Worm (Caenorhabditis elegans): ENCODE measurements around the gene str-262.

The str-262 gene

DNA sequence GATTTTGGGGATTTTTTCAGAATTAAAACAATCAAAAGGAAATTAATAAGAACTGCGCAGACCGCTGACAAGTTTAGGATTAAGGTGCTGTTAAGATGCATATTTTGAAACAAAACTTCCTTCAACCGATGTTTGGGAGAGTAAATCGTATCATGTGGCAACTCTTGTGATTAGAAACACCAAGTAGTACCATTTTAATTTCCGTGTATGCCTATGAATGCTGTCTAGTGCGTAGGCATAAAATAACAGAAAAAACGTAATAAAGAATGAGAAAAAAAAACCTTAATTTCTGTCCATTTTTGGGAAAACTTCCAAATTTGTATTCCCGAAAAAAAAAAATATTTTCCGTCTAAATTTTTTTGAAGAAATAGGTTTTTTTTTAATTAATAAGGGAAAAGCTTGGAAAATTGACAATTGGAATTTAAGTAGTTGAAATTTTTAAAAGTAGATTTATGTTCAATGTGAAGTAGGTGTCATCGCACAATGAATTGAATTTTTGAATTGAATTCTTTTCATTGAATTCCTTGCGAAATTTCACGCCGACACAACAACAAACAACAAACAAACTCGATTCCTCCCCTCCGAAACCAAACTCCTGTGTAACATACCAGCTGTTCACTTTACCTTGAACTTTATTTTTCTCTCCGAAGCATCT, at the start of gene str-262, which contains the start of gene srp-1:
Gene str-262 (minus strand): TSS at position 101 of the 655 bp plus-strand sequence.
Gene srp-1 (plus strand): TSS at position 605 of the 655 bp plus-strand sequence.
- TF ChIP-seq ztf-1 (GFP tag; conservative IDR thresholded peaks at IDR 0.05), result no peak
- TF ChIP-seq lin-39 (tag; optimal IDR thresholded peaks at IDR 0.05), result no peak
- no peak for TF ChIP-seq nhr-6 (tag; optimal IDR thresholded peaks at IDR 0.05)
- no peak for TF ChIP-seq lin-13 (GFP tag; optimal IDR thresholded peaks at IDR 0.05)
- TF ChIP-seq ceh-82 (tag; optimal IDR thresholded peaks at IDR 0.05), result no peak
- no peak for TF ChIP-seq ZK546.5 (tag; optimal IDR thresholded peaks at IDR 0.05)
- TF ChIP-seq gmeb-1 (tag; optimal IDR thresholded peaks at IDR 0.05), result no peak
- no peak for TF ChIP-seq blmp-1 (tag; optimal IDR thresholded peaks at IDR 0.05; ENCODE audit: insufficient read depth)
- TF ChIP-seq ama-1 (optimal IDR thresholded peaks at IDR 0.05), result no peak
- no peak for TF ChIP-seq Y55F3AM.14 (GFP tag; optimal IDR thresholded peaks at IDR 0.05)
- TF ChIP-seq dmd-4 (tag; optimal IDR thresholded peaks at IDR 0.05), result no peak
- no peak for TF ChIP-seq lsy-2 (tag; optimal IDR thresholded peaks at IDR 0.05)
- TF ChIP-seq F13H6.1 (tag; optimal IDR thresholded peaks at IDR 0.05), result no peak
- TF ChIP-seq peb-1 (tag; optimal IDR thresholded peaks at IDR 0.05), result no peak
- no peak for TF ChIP-seq nhr-129 (tag; optimal IDR thresholded peaks at IDR 0.05)
- TF ChIP-seq unc-39 (tag; optimal IDR thresholded peaks at IDR 0.05), result no peak
- no peak for TF ChIP-seq nhr-10 (tag; optimal IDR thresholded peaks at IDR 0.05)
- no peak for TF ChIP-seq nhr-12 (tag; optimal IDR thresholded peaks at IDR 0.05)
- no peak for TF ChIP-seq ztf-11 (tag; optimal IDR thresholded peaks at IDR 0.05)

DNA sequence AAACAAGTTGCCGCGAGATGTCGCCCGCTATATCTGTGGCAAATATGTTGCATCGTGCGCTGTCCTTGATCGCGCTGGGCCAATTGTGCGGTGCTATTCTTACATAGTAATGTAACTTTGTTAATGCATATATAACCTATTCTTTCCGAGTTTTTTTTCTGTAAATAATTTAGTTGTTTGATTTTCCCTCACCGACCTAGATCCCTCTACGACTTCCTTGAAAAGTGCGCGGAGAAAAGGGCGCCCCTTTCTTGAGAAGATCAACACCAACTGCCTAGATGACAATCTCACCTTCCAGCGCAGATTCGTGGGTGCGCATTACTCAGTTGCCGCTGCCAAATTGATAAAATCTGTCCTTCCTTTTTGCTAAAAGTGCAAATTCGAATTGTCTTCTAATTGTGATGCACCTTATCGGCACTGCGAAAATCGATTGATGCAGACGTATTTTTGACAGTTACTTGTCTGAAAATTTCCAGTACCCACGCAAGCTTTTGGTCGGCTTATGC, 49.0 kb upstream of the str-262 start:
- TF ChIP-seq zag-1 (tag; optimal IDR thresholded peaks at IDR 0.05), result no peak
- TF ChIP-seq nhr-25 (tag; optimal IDR thresholded peaks at IDR 0.05), result no peak
- TF ChIP-seq ceh-16 (tag; optimal IDR thresholded peaks at IDR 0.05), result peak; percentile 33
- no peak for TF ChIP-seq nhr-21 (tag; optimal IDR thresholded peaks at IDR 0.05)
- TF ChIP-seq R02D3.7 (tag; optimal IDR thresholded peaks at IDR 0.05), result no peak
- no peak for TF ChIP-seq elt-3 (tag; optimal IDR thresholded peaks at IDR 0.05)
- no peak for TF ChIP-seq mbf-1 (tag; optimal IDR thresholded peaks at IDR 0.05)
- TF ChIP-seq gmeb-1 (tag; optimal IDR thresholded peaks at IDR 0.05), result no peak
- peak; percentile 77 for TF ChIP-seq sma-9 (GFP tag; optimal IDR thresholded peaks at IDR 0.05)
- TF ChIP-seq sma-9 (tag; optimal IDR thresholded peaks at IDR 0.05), result no peak
- no peak for TF ChIP-seq ZK546.5 (tag; optimal IDR thresholded peaks at IDR 0.05)
- no peak for TF ChIP-seq peb-1 (tag; optimal IDR thresholded peaks at IDR 0.05)
- TF ChIP-seq elt-1 (tag; optimal IDR thresholded peaks at IDR 0.05), result peak; percentile 89
- no peak for TF ChIP-seq unc-39 (tag; optimal IDR thresholded peaks at IDR 0.05)
- no peak for TF ChIP-seq lsy-2 (tag; optimal IDR thresholded peaks at IDR 0.05)

DNA sequence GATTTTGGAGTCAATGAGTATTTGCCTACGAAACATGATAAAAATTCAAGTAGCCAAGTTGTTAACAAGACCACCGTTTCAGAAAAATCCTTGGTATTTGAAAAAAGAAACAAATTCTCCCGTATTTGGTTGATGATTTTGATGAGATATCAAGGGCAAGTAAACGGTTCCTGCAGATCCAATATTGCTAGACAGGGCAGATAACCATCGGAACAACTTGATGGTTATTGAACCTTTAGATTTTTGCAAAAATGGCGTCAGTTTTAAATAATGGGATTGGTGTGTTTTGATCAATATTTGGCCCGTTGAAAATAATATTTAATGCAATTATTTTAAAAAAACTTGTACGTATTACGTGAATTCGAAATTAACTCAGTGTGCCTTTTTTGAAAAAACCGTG, 47.7 kb upstream of the str-262 start:
- TF ChIP-seq sma-9 (GFP tag; optimal IDR thresholded peaks at IDR 0.05) (peak; percentile 70), sma-9 (tag; optimal IDR thresholded peaks at IDR 0.05) (no peak), elt-1 (tag; optimal IDR thresholded peaks at IDR 0.05) (peak; percentile 3), lin-11 (tag; optimal IDR thresholded peaks at IDR 0.05) (no peak)

DNA sequence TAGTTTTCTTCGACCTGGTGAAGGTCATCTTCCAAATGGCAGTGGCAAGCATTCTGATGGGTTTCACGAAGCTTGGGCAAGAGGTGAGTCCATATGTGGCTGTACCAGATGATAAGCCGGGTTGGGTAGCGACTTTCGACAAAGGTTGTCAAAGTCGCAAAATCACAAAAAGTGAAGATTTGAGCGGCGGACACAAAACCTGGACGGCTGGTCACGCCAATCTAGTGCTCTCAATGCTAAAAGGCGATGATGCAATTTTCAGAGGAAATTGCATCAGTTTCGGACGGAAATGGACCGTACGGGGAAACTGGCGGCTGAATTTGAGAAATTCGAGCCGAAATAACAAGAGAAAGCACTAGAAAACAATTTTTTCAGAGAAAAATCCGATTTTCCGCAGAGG, 44.7 kb upstream of the str-262 start:
- no peak for TF ChIP-seq peb-1 (tag; optimal IDR thresholded peaks at IDR 0.05)
- no peak for TF ChIP-seq nhr-77 (tag; optimal IDR thresholded peaks at IDR 0.05)
- no peak for TF ChIP-seq elt-1 (tag; optimal IDR thresholded peaks at IDR 0.05)

DNA sequence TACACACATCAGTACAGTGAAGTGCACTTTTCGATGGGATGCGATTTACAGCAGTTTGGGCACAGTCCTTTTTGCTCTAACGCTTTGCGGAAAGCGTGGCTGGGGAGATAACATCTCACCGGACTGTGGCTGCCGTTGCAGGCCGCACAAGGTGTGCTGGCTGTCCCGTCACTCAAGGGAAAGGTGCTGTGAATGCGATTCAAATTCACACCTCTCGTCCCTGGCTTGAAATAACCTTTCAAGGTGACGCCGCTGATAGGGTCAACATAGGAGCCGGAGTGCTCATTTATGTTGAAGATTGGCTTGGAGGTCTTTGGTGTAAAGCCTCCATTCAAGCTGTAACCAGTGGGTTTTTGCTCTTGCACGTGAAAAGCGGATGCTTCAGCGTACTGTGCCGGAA, 41.5 kb upstream of the str-262 start:
- TF ChIP-seq nhr-129 (tag; optimal IDR thresholded peaks at IDR 0.05) (no peak), lin-11 (tag; optimal IDR thresholded peaks at IDR 0.05) (no peak), R02D3.7 (tag; optimal IDR thresholded peaks at IDR 0.05) (no peak), unc-62 (GFP tag; optimal IDR thresholded peaks at IDR 0.05) (no peak), nhr-23 (tag; optimal IDR thresholded peaks at IDR 0.05) (no peak), blmp-1 (tag; optimal IDR thresholded peaks at IDR 0.05; ENCODE audit: insufficient read depth) (no peak), C34F6.9 (tag; optimal IDR thresholded peaks at IDR 0.05) (no peak), nhr-77 (tag; optimal IDR thresholded peaks at IDR 0.05) (no peak), ztf-1 (GFP tag; conservative IDR thresholded peaks at IDR 0.05) (no peak), egl-27 (tag; optimal IDR thresholded peaks at IDR 0.05) (no peak), lsy-2 (tag; optimal IDR thresholded peaks at IDR 0.05) (no peak), fos-1 (tag; optimal IDR thresholded peaks at IDR 0.05) (no peak), peb-1 (tag; optimal IDR thresholded peaks at IDR 0.05) (no peak), nhr-25 (tag; optimal IDR thresholded peaks at IDR 0.05) (no peak), nhr-237 (tag; optimal IDR thresholded peaks at IDR 0.05) (no peak), ztf-11 (tag; optimal IDR thresholded peaks at IDR 0.05) (no peak), aly-2 (tag; optimal IDR thresholded peaks at IDR 0.05) (no peak), mdl-1 (tag; optimal IDR thresholded peaks at IDR 0.05) (no peak)
